Worm (Caenorhabditis elegans) whole organism, L4 larva: ENCODE measurements around the gene Y48E1B.8.

Experiments used
- T26A8.4 ChIP-seq: fragments of 200-800 bp; sonication (Bioruptor generic); IDR thresholded peaks from 2 replicates; pipeline ENCODE4 v1.3.6; 2022; ENCODE audit warnings: missing genetic modification characterization, missing compliant biosample characterization
- Y48G9A.11 ChIP-seq: fragments of 200-800 bp; sonication (Bioruptor generic); IDR thresholded peaks from 2 replicates; pipeline ENCODE4 v1.3.6; 2022; ENCODE audit warnings: missing genetic modification reagents, missing genetic modification characterization, missing compliant biosample characterization
- Y5F2A.4 ChIP-seq: fragments of 200-800 bp; sonication (Bioruptor generic); optimal IDR thresholded peaks from 2 replicates; lab custom pipeline; 2018; ENCODE audit warnings: mild to moderate bottlenecking, missing genetic modification characterization, missing compliant biosample characterization
- aha-1 ChIP-seq: fragments of 150-350 bp; peaks from one replicate; lab custom pipeline; 2014; ENCODE audit warnings: missing biosample characterization, missing genetic modification characterization
- ceh-20 ChIP-seq: fragments of 200-800 bp; sonication (Bioruptor generic); IDR thresholded peaks from 2 replicates; pipeline ENCODE4 v1.3.6; 2022; ENCODE audit warnings: missing genetic modification reagents, missing genetic modification characterization, missing compliant biosample characterization
- ceh-28 ChIP-seq: fragments of 150-350 bp; optimal IDR thresholded peaks from 2 replicates; lab custom pipeline; 2014; ENCODE audit warnings: missing biosample characterization, missing genetic modification reagents, missing genetic modification characterization
- ceh-62 ChIP-seq: sonication (generic microtip); optimal IDR thresholded peaks from 2 replicates; lab custom pipeline; 2017; ENCODE audit warnings: missing biosample characterization, missing genetic modification characterization
- ceh-82 ChIP-seq: sonication (generic microtip); optimal IDR thresholded peaks from 2 replicates; lab custom pipeline; 2017; ENCODE audit warnings: missing biosample characterization, missing genetic modification characterization
- daf-16 ChIP-seq, 3 experiments: sonication (generic microtip); optimal IDR thresholded peaks; 2 replicates each; lab custom pipeline; 2016 to 2017; ENCODE audit warnings: missing genetic modification characterization in 3 of 3, missing genetic modification reagents in 3 of 3, mild to moderate bottlenecking in 2 of 3, missing compliant biosample characterization in 2 of 3, missing biosample characterization in 1 of 3, moderate library complexity in 1 of 3
- daf-19 ChIP-seq: fragments of 200-800 bp; sonication (Bioruptor generic); conservative IDR thresholded peaks from 2 replicates; pipeline ENCODE4 v1.3.6; 2022; ENCODE audit warnings: missing genetic modification characterization, missing compliant biosample characterization
- daf-8 ChIP-seq: fragments of 200-800 bp; sonication (Bioruptor generic); IDR thresholded peaks from 2 replicates; pipeline ENCODE4 v1.3.6; 2022; ENCODE audit warnings: missing genetic modification characterization, missing compliant biosample characterization
- dmd-6 ChIP-seq: fragments of 200-800 bp; sonication (Bioruptor generic); IDR thresholded peaks from 2 replicates; pipeline ENCODE4 v1.3.6; 2022; ENCODE audit warnings: missing genetic modification reagents, missing genetic modification characterization, missing compliant biosample characterization
- dmd-8 ChIP-seq: fragments of 200-800 bp; sonication (Bioruptor generic); IDR thresholded peaks from 2 replicates; pipeline ENCODE4 v1.3.6; 2022; ENCODE audit warnings: missing genetic modification characterization, missing compliant biosample characterization
- dpl-1 ChIP-seq: fragments of 150-350 bp; optimal IDR thresholded peaks from 2 replicates; lab custom pipeline; 2014; ENCODE audit warnings: missing biosample characterization, missing genetic modification reagents, missing genetic modification characterization
- dve-1 ChIP-seq: sonication (generic microtip); optimal IDR thresholded peaks from 2 replicates; lab custom pipeline; 2017; ENCODE audit warnings: antibody characterized with exemption, mild to moderate bottlenecking, missing genetic modification characterization, missing compliant biosample characterization; ENCODE audit not compliant: insufficient read depth
- hif-1 ChIP-seq, 2 experiments: sonication (generic microtip); optimal IDR thresholded peaks; 2 replicates each; lab custom pipeline; 2016 to 2017; ENCODE audit warnings: missing compliant biosample characterization in 2 of 2, missing genetic modification characterization in 2 of 2, missing genetic modification reagents in 2 of 2, missing genotype in 2 of 2, mild to moderate bottlenecking in 1 of 2
- hlh-11 ChIP-seq: fragments of 200-800 bp; sonication (Bioruptor generic); optimal IDR thresholded peaks from 2 replicates; lab custom pipeline; 2018; ENCODE audit warnings: mild to moderate bottlenecking, missing genetic modification characterization, missing compliant biosample characterization
- hlh-30 ChIP-seq: sonication (generic microtip); optimal IDR thresholded peaks from 2 replicates; lab custom pipeline; 2017; ENCODE audit warnings: antibody characterized with exemption, mild to moderate bottlenecking, missing genetic modification characterization, missing compliant biosample characterization; ENCODE audit not compliant: insufficient read depth
- lim-7 ChIP-seq: fragments of 200-800 bp; sonication (Bioruptor generic); IDR thresholded peaks from 2 replicates; pipeline ENCODE4 v1.3.6; 2022; ENCODE audit warnings: missing genetic modification characterization, missing compliant biosample characterization
- lin-13 ChIP-seq: fragments of 150-350 bp; optimal IDR thresholded peaks from 2 replicates; lab custom pipeline; 2014; ENCODE audit warnings: missing biosample characterization, missing genetic modification reagents, missing genetic modification characterization
- lsy-2 ChIP-seq, 2 experiments: fragments of 150-350 bp in 1 of 2; sonication (generic microtip) in 1 of 2; optimal IDR thresholded peaks; 2 replicates each; lab custom pipeline; 2014 to 2017; ENCODE audit warnings: missing biosample characterization in 2 of 2, missing genetic modification characterization in 2 of 2
- madf-9 ChIP-seq: fragments of 200-800 bp; sonication (Bioruptor generic); conservative IDR thresholded peaks from 2 replicates; pipeline ENCODE4 v1.3.6; 2022; ENCODE audit warnings: missing genetic modification reagents, missing genetic modification characterization, missing compliant biosample characterization
- mdl-1 ChIP-seq, 2 experiments: fragments of 150-350 bp in 1 of 2; sonication (generic microtip) in 1 of 2; optimal IDR thresholded peaks; 2 replicates each; lab custom pipeline; 2014 to 2017; ENCODE audit warnings: missing biosample characterization in 2 of 2, missing genetic modification characterization in 2 of 2
- mep-1 ChIP-seq: fragments of 150-350 bp; sonication (generic microtip); optimal IDR thresholded peaks from 3 replicates; lab custom pipeline; 2014; ENCODE audit warnings: missing biosample characterization, missing genetic modification characterization
- mes-2 ChIP-seq: sonication (generic microtip); optimal IDR thresholded peaks from 2 replicates; lab custom pipeline; 2016; ENCODE audit warnings: missing genotype, mild to moderate bottlenecking, missing genetic modification characterization, missing compliant biosample characterization; ENCODE audit not compliant: poor library complexity, severe bottlenecking
- mxl-3 ChIP-seq: fragments of 200-800 bp; sonication (Bioruptor generic); optimal IDR thresholded peaks from 2 replicates; lab custom pipeline; 2018; ENCODE audit warnings: mild to moderate bottlenecking, missing genetic modification characterization, missing compliant biosample characterization
- nhr-102 ChIP-seq: sonication (generic microtip); optimal IDR thresholded peaks from 2 replicates; lab custom pipeline; 2016; ENCODE audit warnings: mild to moderate bottlenecking, missing genetic modification characterization, moderate library complexity, missing compliant biosample characterization
- nhr-111 ChIP-seq: fragments of 200-800 bp; sonication (Bioruptor generic); optimal IDR thresholded peaks from 2 replicates; lab custom pipeline; 2018; ENCODE audit warnings: mild to moderate bottlenecking, missing genetic modification characterization, missing compliant biosample characterization
- nhr-28 ChIP-seq: fragments of 150-350 bp; optimal IDR thresholded peaks from 2 replicates; lab custom pipeline; 2014; ENCODE audit warnings: missing biosample characterization, missing genetic modification characterization
- nhr-41 ChIP-seq: fragments of 200-800 bp; sonication (Bioruptor generic); IDR thresholded peaks from 2 replicates; pipeline ENCODE4 v1.3.6; 2022; ENCODE audit warnings: missing genetic modification reagents, missing genetic modification characterization, missing compliant biosample characterization
- nhr-42 ChIP-seq: fragments of 200-800 bp; sonication (Bioruptor generic); IDR thresholded peaks from 2 replicates; pipeline ENCODE4 v1.3.6; 2022; ENCODE audit warnings: missing genetic modification characterization, missing compliant biosample characterization
- nhr-48 ChIP-seq: sonication (generic microtip); optimal IDR thresholded peaks from 2 replicates; lab custom pipeline; 2016; ENCODE audit warnings: mild to moderate bottlenecking, missing genetic modification characterization, missing compliant biosample characterization
- nhr-6 ChIP-seq: fragments of 150-350 bp; optimal IDR thresholded peaks from 2 replicates; lab custom pipeline; 2014; ENCODE audit warnings: missing biosample characterization, missing genetic modification characterization
- nhr-76 ChIP-seq: fragments of 150-350 bp; optimal IDR thresholded peaks from 2 replicates; lab custom pipeline; 2014; ENCODE audit warnings: missing biosample characterization, missing genetic modification characterization
- nhr-77 ChIP-seq: fragments of 150-350 bp; optimal IDR thresholded peaks from 2 replicates; lab custom pipeline; 2014; ENCODE audit warnings: missing biosample characterization, missing genetic modification characterization
- php-3 ChIP-seq: fragments of 200-800 bp; sonication (Bioruptor generic); IDR thresholded peaks from 2 replicates; pipeline ENCODE4 v1.3.6; 2022; ENCODE audit warnings: missing genetic modification reagents, missing genetic modification characterization, missing compliant biosample characterization
- pqm-1 ChIP-seq: sonication (generic microtip); optimal IDR thresholded peaks from 2 replicates; lab custom pipeline; 2017; ENCODE audit warnings: missing biosample characterization, missing genetic modification characterization
- spr-1 ChIP-seq: sonication (generic microtip); optimal IDR thresholded peaks from 2 replicates; lab custom pipeline; 2016; ENCODE audit warnings: mild to moderate bottlenecking, missing genetic modification characterization, missing compliant biosample characterization
- tag-97 ChIP-seq: fragments of 200-800 bp; sonication (Bioruptor generic); IDR thresholded peaks from 2 replicates; pipeline ENCODE4 v1.3.6; 2022; ENCODE audit warnings: missing genetic modification characterization, missing compliant biosample characterization
- unc-62 ChIP-seq, 3 experiments: fragments of 150-350 bp in 1 of 3; sonication (generic microtip); optimal IDR thresholded peaks in 2 of 3; peaks in 1 of 3; 1 replicate in 1 of 3; 2 replicates in 2 of 3; lab custom pipeline; 2014 to 2017; ENCODE audit warnings: missing biosample characterization in 3 of 3, missing genetic modification characterization in 3 of 3, missing genetic modification reagents in 3 of 3, missing genotype in 1 of 3
- vab-7 ChIP-seq: fragments of 200-800 bp; sonication (Bioruptor generic); IDR thresholded peaks from 2 replicates; pipeline ENCODE4 v1.3.6; 2022; ENCODE audit warnings: missing genetic modification reagents, missing genetic modification characterization, missing compliant biosample characterization
- zag-1 ChIP-seq: fragments of 150-350 bp; optimal IDR thresholded peaks from 2 replicates; lab custom pipeline; 2014; ENCODE audit warnings: missing biosample characterization, missing genetic modification characterization
- zfp-3 ChIP-seq: fragments of 200-800 bp; sonication (Bioruptor generic); conservative IDR thresholded peaks from 2 replicates; pipeline ENCODE4 v1.3.6; 2022; ENCODE audit warnings: missing genetic modification reagents, missing genetic modification characterization, missing compliant biosample characterization
- ztf-7 ChIP-seq: fragments of 150-350 bp; optimal IDR thresholded peaks from 2 replicates; lab custom pipeline; 2014; ENCODE audit warnings: missing biosample characterization, missing genetic modification characterization

Y48E1B.8 gene

ce11 chrII:13638576-13638975, 53.1 kb downstream of the Y48E1B.8 start:
- TF ChIP-seq ceh-62, result no peak
- TF ChIP-seq zfp-3 (GFP tag; lab: Robert Waterston, UW), result no peak
- TF ChIP-seq pqm-1 (tag; lab: Kevin White, UChicago), result peak; percentile 2
- TF ChIP-seq dmd-8 (GFP tag; lab: Robert Waterston, UW), result no peak
- peak; percentile 9; the same call in 1 of the 2 replicates for TF ChIP-seq T26A8.4 (GFP tag; lab: Robert Waterston, UW)
- no peak for TF ChIP-seq vab-7 (GFP tag; lab: Robert Waterston, UW)
- peak; percentile 55 for TF ChIP-seq ceh-28 (tag; lab: Kevin White, UChicago)
- TF ChIP-seq nhr-102 (tag; lab: Kevin White, UChicago), result peak; percentile 14
- TF ChIP-seq ceh-82 (tag; lab: Kevin White, UChicago), result no peak
- no peak for TF ChIP-seq zag-1
- no peak for TF ChIP-seq daf-19 (GFP tag; lab: Robert Waterston, UW)
- no peak for TF ChIP-seq daf-8
- TF ChIP-seq dve-1, result peak; percentile 82
- peak; percentile 17 for TF ChIP-seq spr-1 (tag; lab: Kevin White, UChicago)
- no peak for TF ChIP-seq daf-16 (GFP tag; optimal IDR thresholded peaks at IDR 0.05; lab: Kevin White, UChicago)
- TF ChIP-seq daf-16 (tag; optimal IDR thresholded peaks at IDR 0.05; lab: Kevin White, UChicago), result peak; percentile 91
- TF ChIP-seq mdl-1 (tag; optimal IDR thresholded peaks at IDR 0.05; lab: Kevin White, UChicago), result peak in 1 of 2 experiments; percentile 69
- TF ChIP-seq nhr-111 (GFP tag; lab: Kevin White, UChicago), result no peak
- TF ChIP-seq nhr-41 (GFP tag; lab: Robert Waterston, UW), result no peak
- peak; percentile 16 for TF ChIP-seq lin-13 (GFP tag; lab: Kevin White, UChicago)
- peak; percentile 93 to 97 for TF ChIP-seq hif-1 (tag; optimal IDR thresholded peaks at IDR 0.05; lab: Kevin White, UChicago)
- peak; percentile 87 for TF ChIP-seq nhr-48
- TF ChIP-seq nhr-77, result peak; percentile 82
- peak; percentile 100 for TF ChIP-seq aha-1 (tag; lab: Kevin White, UChicago)
- TF ChIP-seq php-3 (GFP tag; lab: Robert Waterston, UW), result 0 out of 2 replicates have a peak, but pooled peaks have one; percentile 19
- TF ChIP-seq nhr-42, result peak; percentile 76
- peak; percentile 11 for TF ChIP-seq nhr-6
- no peak for TF ChIP-seq ceh-20
- peak; percentile 13 for TF ChIP-seq dpl-1 (GFP tag; lab: Kevin White, UChicago)
- peak; percentile 75 for TF ChIP-seq nhr-28 (tag; lab: Kevin White, UChicago)
- peak; percentile 25 for TF ChIP-seq dmd-6 (GFP tag; lab: Robert Waterston, UW)
- TF ChIP-seq lsy-2 (tag; optimal IDR thresholded peaks at IDR 0.05; lab: Kevin White, UChicago), result peak in 1 of 2 experiments; percentile 50
- TF ChIP-seq hlh-11 (tag; lab: Kevin White, UChicago), result peak; percentile 87
- no peak for TF ChIP-seq nhr-76 (tag; lab: Kevin White, UChicago)
- TF ChIP-seq mes-2 (tag; lab: Kevin White, UChicago), result no peak
- TF ChIP-seq tag-97 (GFP tag; lab: Robert Waterston, UW), result no peak
- TF ChIP-seq Y5F2A.4 (GFP tag; lab: Kevin White, UChicago), result no peak
- TF ChIP-seq lim-7 (GFP tag; lab: Robert Waterston, UW), result no peak
- peak; percentile 54 for TF ChIP-seq mep-1 (tag; lab: Kevin White, UChicago)
- no peak for TF ChIP-seq Y48G9A.11
- TF ChIP-seq madf-9 (GFP tag; lab: Robert Waterston, UW), result no peak
- peak in 1 of 2 experiments; percentile 68 for TF ChIP-seq unc-62 (GFP tag; optimal IDR thresholded peaks at IDR 0.05 in 1 of 2; lab: Kevin White, UChicago)
- no peak for TF ChIP-seq unc-62 (tag; optimal IDR thresholded peaks at IDR 0.05; lab: Kevin White, UChicago)
- peak; percentile 53 for TF ChIP-seq mxl-3
- peak; percentile 13 for TF ChIP-seq ztf-7 (tag; lab: Kevin White, UChicago)
- TF ChIP-seq hlh-30 (tag; lab: Kevin White, UChicago), result no peak
